Worm (Caenorhabditis elegans): ENCODE results near the gene C35D6.4.

DNA sequence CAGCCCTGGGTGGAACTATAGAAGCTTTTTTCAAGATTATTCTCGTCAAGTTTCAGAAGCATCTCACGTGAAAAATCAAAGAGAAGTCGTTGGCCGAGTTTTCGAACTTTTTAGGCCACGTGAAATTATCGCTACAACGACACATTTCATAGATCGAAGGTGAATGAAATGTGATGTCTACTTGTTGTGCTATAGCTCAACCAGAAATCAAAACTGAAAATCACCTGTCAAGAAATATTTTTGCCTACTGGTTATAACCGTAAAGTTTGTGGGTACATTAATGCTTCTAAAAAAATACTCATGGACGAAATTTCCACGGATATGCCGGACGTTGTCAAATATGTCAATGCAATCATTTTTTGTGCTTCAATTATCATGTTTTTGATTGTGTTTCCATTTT, 15.8 kb upstream of the C35D6.4 start, which contains the start of gene srz-38:
- TF ChIP-seq mls-2 (tag; optimal IDR thresholded peaks at IDR 0.05) (no peak), elt-3 (tag; optimal IDR thresholded peaks at IDR 0.05) (no peak), pha-4 (tag; optimal IDR thresholded peaks at IDR 0.05) (no peak), unc-39 (tag; optimal IDR thresholded peaks at IDR 0.05) (no peak), M03D4.4 (tag; optimal IDR thresholded peaks at IDR 0.05) (no peak), nhr-12 (tag; optimal IDR thresholded peaks at IDR 0.05) (no peak), mab-5 (tag; optimal IDR thresholded peaks at IDR 0.05) (no peak), ztf-11 (tag; optimal IDR thresholded peaks at IDR 0.05) (no peak), nhr-28 (tag; optimal IDR thresholded peaks at IDR 0.05) (no peak), lsy-2 (tag; optimal IDR thresholded peaks at IDR 0.05) (no peak), ceh-83 (GFP tag; optimal IDR thresholded peaks at IDR 0.05) (no peak)
